Fruit fly (Drosophila melanogaster): ENCODE results near the gene Afti.

The Afti gene

DNA sequence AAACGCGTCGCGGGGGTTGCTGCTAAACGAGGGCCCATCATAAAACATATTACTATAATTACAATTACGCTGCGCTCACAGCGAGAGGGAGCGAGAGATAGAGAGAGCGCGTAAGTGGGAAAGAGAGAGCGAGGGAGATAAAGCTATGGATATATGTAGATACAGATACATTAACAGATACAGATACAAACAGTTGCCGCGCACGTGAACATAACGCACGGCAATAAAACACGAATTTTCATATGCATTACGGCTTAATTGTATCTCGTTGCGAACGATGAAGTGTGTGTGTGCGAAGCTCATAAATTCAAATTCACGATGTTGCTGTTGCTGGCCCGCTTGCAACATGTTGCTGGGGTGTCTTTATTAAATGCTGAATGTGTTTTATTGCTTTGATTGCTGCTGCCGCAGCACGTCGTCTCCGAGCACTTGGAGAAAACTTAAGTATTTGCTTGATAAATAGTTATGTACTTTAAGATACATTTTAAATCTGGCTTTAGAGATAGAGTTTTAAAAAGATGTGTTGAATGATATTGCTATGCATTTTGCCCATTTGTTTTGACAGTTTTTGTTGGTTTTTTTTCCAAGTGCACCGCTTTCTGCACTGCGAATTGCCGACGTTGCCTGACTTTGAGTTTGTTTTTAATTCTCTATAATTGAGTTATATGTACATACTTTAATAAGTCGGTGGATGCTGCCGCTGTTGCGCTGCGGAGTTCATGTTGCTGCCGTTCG, 43.9 kb upstream of the Afti start (continued):
- TF ChIP-seq sc (optimal IDR thresholded peaks at IDR 0.05): no peak
- TF ChIP-seq sc (GFP tag; optimal IDR thresholded peaks at IDR 0.05): no peak
- TF ChIP-seq stwl (tag; optimal IDR thresholded peaks at IDR 0.05): no peak
- no peak for TF ChIP-seq CG14965 (GFP tag; optimal IDR thresholded peaks at IDR 0.05; ENCODE audit: borderline replicate concordance)

DNA sequence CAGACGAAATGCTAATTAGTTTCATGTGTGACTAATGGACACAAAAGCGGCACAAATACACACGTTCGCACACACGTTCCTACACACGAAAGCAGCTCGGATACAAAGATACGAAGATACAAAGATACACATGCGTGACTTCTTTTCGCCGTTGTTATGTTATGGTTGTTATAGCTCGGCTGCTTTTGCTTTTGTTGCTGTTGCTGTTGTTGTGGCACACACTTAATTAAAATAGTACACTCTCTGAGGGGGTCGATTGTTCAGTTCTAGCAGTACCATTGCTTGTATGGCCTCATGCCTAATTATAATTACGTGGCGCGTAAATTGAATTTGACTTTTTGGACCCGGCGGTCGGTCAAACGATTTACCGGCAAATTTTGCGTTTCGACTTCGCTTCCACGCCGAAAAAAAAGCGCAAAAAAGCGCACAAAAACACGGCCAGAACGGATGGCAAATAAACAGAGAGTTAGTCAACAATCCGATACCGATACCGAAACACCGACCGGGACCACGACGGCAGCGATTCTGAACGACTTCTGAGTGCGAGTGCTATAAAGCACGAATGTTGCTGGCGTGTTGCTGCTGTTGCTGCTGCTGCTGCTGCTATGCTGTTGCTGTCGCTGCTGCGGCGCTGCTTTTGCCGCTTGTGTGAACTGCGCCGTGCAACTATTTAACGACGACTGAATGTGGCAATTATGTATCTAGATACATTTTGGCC, 43.2 kb upstream of the Afti start:
- TF ChIP-seq Scr (GFP tag; IDR thresholded peaks at IDR 0.05; ENCODE audit: partially characterized antibody): 0 out of 2 replicates have a peak, but pooled peaks have one; percentile 21
- peak; percentile 14 for TF ChIP-seq CG15514 (GFP tag; optimal IDR thresholded peaks at IDR 0.05)
- TF ChIP-seq hkb (optimal IDR thresholded peaks at IDR 0.05): no peak
- TF ChIP-seq hkb (GFP tag; IDR thresholded peaks at IDR 0.05): no peak
- TF ChIP-seq pita (GFP tag; optimal IDR thresholded peaks at IDR 0.05): no peak
- TF ChIP-seq hbn (GFP tag; IDR thresholded peaks at IDR 0.05; ENCODE audit: partially characterized antibody): no peak
- peak; percentile 79 for TF ChIP-seq Med (GFP tag)
- no peak for TF ChIP-seq CG43689 (GFP tag; IDR thresholded peaks at IDR 0.05)
- TF ChIP-seq lab (GFP tag; optimal IDR thresholded peaks at IDR 0.05): peak; percentile 44
- no peak for TF ChIP-seq CG17568 (GFP tag; optimal IDR thresholded peaks at IDR 0.05)
- peak; percentile 5 for TF ChIP-seq nom (GFP tag; optimal IDR thresholded peaks at IDR 0.05)
- TF ChIP-seq slbo (GFP tag; IDR thresholded peaks at IDR 0.05): peak; percentile 39; the same call in 1 of the 2 replicates
- TF ChIP-seq zen (tag; optimal IDR thresholded peaks at IDR 0.05): no peak
- no peak for TF ChIP-seq ase (GFP tag; IDR thresholded peaks at IDR 0.05)
- no peak for TF ChIP-seq CG18619 (GFP tag; optimal IDR thresholded peaks at IDR 0.05)
- TF ChIP-seq CG16813 (GFP tag; IDR thresholded peaks at IDR 0.05; ENCODE audit: partially characterized antibody): no peak
- no peak for TF ChIP-seq Bdp1 (GFP tag; optimal IDR thresholded peaks at IDR 0.05)
- TF ChIP-seq gcm2 (GFP tag; optimal IDR thresholded peaks at IDR 0.05): no peak
- TF ChIP-seq CG10462 (GFP tag; optimal IDR thresholded peaks at IDR 0.05): no peak
- no peak for TF ChIP-seq chinmo (GFP tag; IDR thresholded peaks at IDR 0.05; ENCODE audit: partially characterized antibody)
- peak; percentile 40 for TF ChIP-seq CG8359 (GFP tag; optimal IDR thresholded peaks at IDR 0.05; ENCODE audit: borderline replicate concordance)
- TF ChIP-seq CG15479 (GFP tag; optimal IDR thresholded peaks at IDR 0.05): no peak
- TF ChIP-seq HmgZ (tag; optimal IDR thresholded peaks at IDR 0.05): peak; percentile 18
- peak; percentile 1 for TF ChIP-seq abd-A (tag; optimal IDR thresholded peaks at IDR 0.05)
- peak; percentile 15 for TF ChIP-seq Side (GFP tag; optimal IDR thresholded peaks at IDR 0.05)
- no peak for TF ChIP-seq fd96Cb (tag; optimal IDR thresholded peaks at IDR 0.05)
- no peak for TF ChIP-seq disco-r (GFP tag; optimal IDR thresholded peaks at IDR 0.05)
- TF ChIP-seq CG31224 (GFP tag; IDR thresholded peaks at IDR 0.05): peak; percentile 52
- no peak for TF ChIP-seq lov (optimal IDR thresholded peaks at IDR 0.05)
- TF ChIP-seq lov (GFP tag; IDR thresholded peaks at IDR 0.05): 0 out of 3 replicates have a peak, but pooled peaks have one; percentile 38
- peak; percentile 31 for TF ChIP-seq CG9932 (GFP tag; IDR thresholded peaks at IDR 0.05)
- no peak for TF ChIP-seq CG33557 (GFP tag; optimal IDR thresholded peaks at IDR 0.05)
- TF ChIP-seq CG18599 (GFP tag; optimal IDR thresholded peaks at IDR 0.05): peak; percentile 9
- TF ChIP-seq CG11696 (GFP tag; IDR thresholded peaks at IDR 0.05): no peak
- TF ChIP-seq Ets97D (GFP tag; optimal IDR thresholded peaks at IDR 0.05): no peak
- TF ChIP-seq Blimp-1 (GFP tag; optimal IDR thresholded peaks at IDR 0.05): no peak
- TF ChIP-seq CG15269 (tag; optimal IDR thresholded peaks at IDR 0.05): no peak
- peak; percentile 4 for TF ChIP-seq pho (GFP tag; optimal IDR thresholded peaks at IDR 0.05)
- TF ChIP-seq Bteb2 (GFP tag; optimal IDR thresholded peaks at IDR 0.05): no peak
- no peak for TF ChIP-seq Trl (optimal IDR thresholded peaks at IDR 0.05)
- TF ChIP-seq Trl (GFP tag; optimal IDR thresholded peaks at IDR 0.05): no peak
- no peak for TF ChIP-seq CG11247 (GFP tag; IDR thresholded peaks at IDR 0.05)
- TF ChIP-seq Neu2 (GFP tag; optimal IDR thresholded peaks at IDR 0.05; ENCODE audit: borderline replicate concordance): no peak

All from whole organism, embryonic.